Worm (Caenorhabditis elegans): ENCODE measurements around the gene F19G12.8.

F19G12.8 gene

DNA sequence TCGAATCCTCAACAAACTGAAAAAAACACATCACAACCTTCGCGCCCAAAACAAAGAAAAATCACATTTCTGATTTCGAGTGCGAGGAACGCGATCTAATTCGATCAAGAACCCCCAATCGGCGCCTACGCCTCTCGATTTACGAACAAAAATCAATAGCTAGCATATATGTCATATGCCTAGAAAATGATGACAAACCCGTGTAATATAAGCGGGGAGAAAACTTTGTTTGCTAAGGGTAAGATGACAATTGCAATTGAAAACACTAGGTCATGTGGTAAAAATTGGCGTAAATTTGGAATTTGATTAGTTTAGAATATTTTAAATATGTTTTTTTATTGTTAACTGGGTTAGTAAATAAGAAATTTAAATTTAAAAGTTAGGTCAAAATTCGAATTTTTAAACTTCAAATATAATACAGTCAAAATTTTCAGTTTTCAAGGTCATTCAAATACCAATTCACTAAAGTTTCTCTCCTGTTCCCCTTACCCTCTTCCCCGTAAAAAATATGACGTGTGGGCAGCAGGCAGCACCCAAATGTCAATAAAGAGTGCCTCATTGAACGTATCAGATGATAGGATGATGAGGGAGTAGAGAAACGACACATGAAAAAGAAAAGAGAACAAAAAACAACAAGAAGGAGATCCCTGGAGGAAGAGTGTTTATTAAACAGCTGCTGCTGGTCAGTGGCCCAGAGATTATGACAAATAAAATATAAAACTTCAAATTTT lies 39.4 kb downstream of the F19G12.8 start:
- TF ChIP-seq ztf-11 (tag; optimal IDR thresholded peaks at IDR 0.05) (no peak), ceh-83 (GFP tag; optimal IDR thresholded peaks at IDR 0.05) (no peak), flh-1 (GFP tag; optimal IDR thresholded peaks at IDR 0.05) (no peak), mls-2 (tag; optimal IDR thresholded peaks at IDR 0.05) (no peak), pha-4 (tag; optimal IDR thresholded peaks at IDR 0.05) (peak; percentile 60), unc-120 (tag; optimal IDR thresholded peaks at IDR 0.05; ENCODE audit: poor library complexity, severe bottlenecking) (peak; percentile 39), blmp-1 (tag; optimal IDR thresholded peaks at IDR 0.05) (no peak), hlh-1 (tag; optimal IDR thresholded peaks at IDR 0.05) (peak; percentile 67), elt-1 (tag; optimal IDR thresholded peaks at IDR 0.05; ENCODE audit: borderline replicate concordance, insufficient read depth) (no peak), ces-1 (GFP tag; optimal IDR thresholded peaks at IDR 0.05) (no peak), lin-13 (tag; optimal IDR thresholded peaks at IDR 0.05) (no peak), tbx-8 (GFP tag; optimal IDR thresholded peaks at IDR 0.05) (no peak), nhr-2 (tag; optimal IDR thresholded peaks at IDR 0.05) (no peak), elt-3 (tag; optimal IDR thresholded peaks at IDR 0.05) (no peak), sem-2 (GFP tag; optimal IDR thresholded peaks at IDR 0.05) (no peak), ceh-39 (tag; optimal IDR thresholded peaks at IDR 0.05) (no peak), mep-1 (tag; optimal IDR thresholded peaks at IDR 0.05) (no peak), mab-5 (tag; optimal IDR thresholded peaks at IDR 0.05) (no peak), lin-32 (GFP tag; optimal IDR thresholded peaks at IDR 0.05) (no peak), bed-3 (GFP tag; optimal IDR thresholded peaks at IDR 0.05) (no peak), nhr-28 (tag; optimal IDR thresholded peaks at IDR 0.05) (no peak), snpc-4 (tag; optimal IDR thresholded peaks at IDR 0.05) (no peak), unc-62 (GFP tag; optimal IDR thresholded peaks at IDR 0.05) (peak; percentile 54)

DNA sequence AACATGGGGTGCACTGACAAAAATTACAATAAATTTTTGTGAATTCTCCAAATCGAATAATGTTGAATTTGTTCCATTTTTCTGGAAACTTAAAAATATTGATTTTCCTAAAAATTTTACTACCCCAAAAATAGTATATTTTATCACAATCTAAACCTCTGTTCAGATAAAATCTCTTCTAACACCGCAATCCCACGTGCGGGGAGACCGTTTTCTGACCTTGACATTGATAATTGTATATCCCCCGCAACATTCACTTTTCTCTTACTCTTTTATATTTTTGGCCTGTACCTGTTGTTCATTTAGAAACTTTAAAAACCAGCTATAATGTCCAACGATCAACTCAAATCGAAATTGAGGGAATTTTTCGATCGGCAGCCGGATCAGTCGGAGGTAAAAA lies 41.7 kb downstream of the F19G12.8 start, which contains the start of gene D1005.2:
TSS of gene D1005.2 (plus strand) at position 230 of the 400 bp plus-strand sequence.
- TF ChIP-seq ceh-43 (GFP tag; optimal IDR thresholded peaks at IDR 0.05) = no peak
- no peak for TF ChIP-seq mep-1 (tag; optimal IDR thresholded peaks at IDR 0.05)
- no peak for TF ChIP-seq elt-3 (tag; optimal IDR thresholded peaks at IDR 0.05)
- no peak for TF ChIP-seq blmp-1 (tag; optimal IDR thresholded peaks at IDR 0.05)
- no peak for TF ChIP-seq flh-1 (GFP tag; optimal IDR thresholded peaks at IDR 0.05)

DNA sequence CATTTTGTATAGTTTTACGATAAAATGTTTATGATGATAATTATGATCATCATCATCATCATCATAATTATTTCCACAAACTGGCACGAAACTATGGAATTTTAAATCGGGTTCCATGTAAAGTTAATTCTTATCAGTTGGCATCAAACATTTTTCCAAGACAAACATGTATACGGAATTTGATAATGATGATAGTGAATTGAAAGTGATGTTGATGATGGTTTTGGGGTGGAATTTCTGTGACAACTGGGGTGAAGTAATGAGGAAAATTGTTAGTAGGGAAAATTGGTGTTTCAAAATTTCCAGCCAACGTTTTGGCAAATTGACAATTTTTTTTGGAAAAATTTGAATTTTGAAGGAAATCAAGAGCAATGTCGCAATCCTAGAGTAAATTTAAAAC lies 42.6 kb downstream of the F19G12.8 start:
- TF ChIP-seq hlh-1 (tag; optimal IDR thresholded peaks at IDR 0.05) (no peak), nhr-12 (tag; optimal IDR thresholded peaks at IDR 0.05) (no peak), nhr-28 (tag; optimal IDR thresholded peaks at IDR 0.05) (no peak), nhr-76 (tag; optimal IDR thresholded peaks at IDR 0.05) (no peak), mep-1 (tag; optimal IDR thresholded peaks at IDR 0.05) (no peak), blmp-1 (tag; optimal IDR thresholded peaks at IDR 0.05) (no peak), mab-5 (tag; optimal IDR thresholded peaks at IDR 0.05) (no peak), unc-62 (GFP tag; optimal IDR thresholded peaks at IDR 0.05) (no peak), nhr-237 (tag; optimal IDR thresholded peaks at IDR 0.05) (no peak), ham-2 (GFP tag; optimal IDR thresholded peaks at IDR 0.05) (no peak), sem-2 (GFP tag; optimal IDR thresholded peaks at IDR 0.05) (no peak), zip-8 (tag; optimal IDR thresholded peaks at IDR 0.05) (no peak), lsy-2 (tag; optimal IDR thresholded peaks at IDR 0.05) (no peak)

DNA sequence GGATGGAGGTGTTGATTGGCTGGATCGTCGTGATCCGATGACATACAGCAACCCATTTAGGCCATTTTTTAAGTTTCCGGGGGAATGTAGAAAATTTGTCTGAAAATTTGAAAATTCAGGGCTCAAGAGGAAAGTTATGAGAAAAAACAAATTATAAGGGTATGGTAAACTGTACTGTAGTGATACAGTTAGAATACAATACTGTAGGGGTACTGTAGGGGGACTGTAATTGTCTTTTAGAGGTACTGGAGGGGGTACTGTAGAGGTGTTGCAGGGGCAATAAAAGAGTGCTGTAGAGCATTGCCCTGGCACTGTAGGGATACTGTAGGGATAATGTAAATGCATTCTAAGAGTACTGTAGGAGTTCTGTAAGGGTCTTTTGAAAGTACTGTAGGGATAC lies 47.6 kb downstream of the F19G12.8 start, which contains the start of gene D1005.6:
TSS of gene D1005.6 (minus strand) at position 101 of the 400 bp plus-strand sequence.
- no peak for TF ChIP-seq nhr-76 (tag; optimal IDR thresholded peaks at IDR 0.05)
- no peak for TF ChIP-seq lin-13 (tag; optimal IDR thresholded peaks at IDR 0.05)
- TF ChIP-seq pha-4 (tag; optimal IDR thresholded peaks at IDR 0.05) = no peak
- no peak for TF ChIP-seq ceh-83 (GFP tag; optimal IDR thresholded peaks at IDR 0.05)
- TF ChIP-seq nhr-237 (tag; optimal IDR thresholded peaks at IDR 0.05) = no peak
- TF ChIP-seq flh-1 (GFP tag; optimal IDR thresholded peaks at IDR 0.05) = no peak
- no peak for TF ChIP-seq nhr-12 (tag; optimal IDR thresholded peaks at IDR 0.05)
- TF ChIP-seq lsy-2 (tag; optimal IDR thresholded peaks at IDR 0.05) = no peak
- TF ChIP-seq ztf-11 (tag; optimal IDR thresholded peaks at IDR 0.05) = no peak
- TF ChIP-seq hlh-1 (tag; optimal IDR thresholded peaks at IDR 0.05) = no peak
- TF ChIP-seq tbx-8 (GFP tag; optimal IDR thresholded peaks at IDR 0.05) = no peak
- TF ChIP-seq nhr-28 (tag; optimal IDR thresholded peaks at IDR 0.05) = no peak
- no peak for TF ChIP-seq mls-2 (tag; optimal IDR thresholded peaks at IDR 0.05)
- no peak for TF ChIP-seq elt-1 (tag; optimal IDR thresholded peaks at IDR 0.05; ENCODE audit: borderline replicate concordance, insufficient read depth)
- no peak for TF ChIP-seq sem-2 (GFP tag; optimal IDR thresholded peaks at IDR 0.05)

DNA sequence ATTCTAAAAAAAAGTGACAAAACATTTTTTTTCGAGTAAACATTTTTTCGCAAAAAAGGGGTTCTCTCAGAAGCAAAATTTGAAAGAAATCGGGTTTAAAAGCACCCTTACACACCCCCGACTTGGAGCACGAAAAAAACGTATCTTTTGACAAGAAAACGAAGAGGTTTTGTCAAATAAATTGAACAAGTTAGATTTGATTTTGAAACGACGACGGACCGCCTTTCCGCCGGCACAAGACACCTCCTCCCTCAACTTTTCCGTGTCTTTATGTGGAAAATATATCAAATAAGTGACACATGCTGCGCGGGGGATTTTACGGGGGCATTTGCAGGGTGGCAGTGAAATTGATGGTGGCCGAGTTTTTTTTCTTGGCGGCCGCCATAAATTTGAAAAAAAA lies 50.9 kb downstream of the F19G12.8 start:
- no peak for TF ChIP-seq snpc-4 (tag; optimal IDR thresholded peaks at IDR 0.05)
- peak; percentile 40 for TF ChIP-seq ces-1 (GFP tag; optimal IDR thresholded peaks at IDR 0.05)

Measured in whole organism, mixed stage, embryonic.